Fruit fly (Drosophila melanogaster) S2 (cell line): ENCODE data around the gene CG9775.

ENCODE experiments used
- CG8478 ChIP-seq: fragments of >200 bp; optimal IDR thresholded peaks from 2 replicates; lab custom pipeline; 2018
- CTCF ChIP-seq, 2 experiments: fragments of >200 bp; optimal IDR thresholded peaks; 2 replicates each; lab custom pipeline; 2018

DNA sequence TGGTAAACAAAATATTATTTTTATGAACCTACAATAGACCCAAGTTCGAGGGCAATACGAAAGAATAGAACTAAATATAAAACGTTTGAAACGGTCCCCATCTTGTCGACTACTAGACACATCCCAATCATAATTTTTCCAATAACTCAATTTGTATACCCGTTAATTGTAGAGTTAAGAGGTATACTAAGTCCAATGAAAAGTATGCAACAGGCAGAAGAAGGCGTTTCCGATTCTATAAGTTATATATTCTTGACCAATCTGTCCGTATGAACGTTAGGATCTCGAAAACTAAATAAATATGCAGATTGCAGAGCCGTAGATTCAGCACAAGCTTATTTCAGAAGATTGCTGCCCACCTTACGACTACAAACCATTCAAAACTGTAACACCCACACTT lies 48.9 kb upstream of the CG9775 start, which contains the start of gene CG33927:
- TF ChIP-seq CG8478 (lab: Kevin White, UChicago) (no peak), CTCF (optimal IDR thresholded peaks at IDR 0.05; lab: Kevin White, UChicago) (no peak)
